Worm (Caenorhabditis elegans) whole organism, midembryonic: Measurements from ENCODE around the gene F21C10.5.

Experiments used
- T22C8.4 ChIP-seq: fragments of 200-800 bp; sonication (Bioruptor generic); IDR thresholded peaks from 2 replicates; pipeline ENCODE4 v1.3.6; 2022; ENCODE audit warnings: missing genetic modification characterization, missing compliant biosample characterization
- cog-1 ChIP-seq: sonication (generic microtip); optimal IDR thresholded peaks from 2 replicates; lab custom pipeline; 2016; ENCODE audit warnings: missing genetic modification characterization, missing compliant biosample characterization
- flt-1 ChIP-seq: fragments of 200-800 bp; sonication (Bioruptor generic); IDR thresholded peaks from 2 replicates; pipeline ENCODE4 v1.3.6; 2022; ENCODE audit warnings: missing genetic modification characterization, missing compliant biosample characterization
- klf-2 ChIP-seq: fragments of 200-800 bp; sonication (Bioruptor generic); conservative IDR thresholded peaks from 2 replicates; pipeline ENCODE4 v1.3.6; 2022; ENCODE audit warnings: missing genetic modification reagents, missing genetic modification characterization, missing compliant biosample characterization
- med-1 ChIP-seq: sonication (generic microtip); optimal IDR thresholded peaks from 2 replicates; lab custom pipeline; 2017; ENCODE audit warnings: missing genetic modification characterization, mild to moderate bottlenecking, missing compliant biosample characterization, antibody characterized with exemption, missing genetic modification reagents; ENCODE audit not compliant: insufficient read depth
- ref-1 ChIP-seq: fragments of 200-800 bp; sonication (Bioruptor generic); conservative IDR thresholded peaks from 2 replicates; pipeline ENCODE4 v1.3.6; 2022; ENCODE audit warnings: missing genetic modification reagents, missing genetic modification characterization, missing compliant biosample characterization
- tab-1 ChIP-seq: fragments of 200-800 bp; sonication (Bioruptor generic); IDR thresholded peaks from 2 replicates; pipeline ENCODE4 v1.3.6; 2022; ENCODE audit warnings: missing genetic modification characterization, missing compliant biosample characterization
- ztf-23 ChIP-seq: fragments of 200-800 bp; sonication (Bioruptor generic); IDR thresholded peaks from 2 replicates; pipeline ENCODE4 v1.3.6; 2022; ENCODE audit warnings: missing genetic modification reagents, missing genetic modification characterization, missing compliant biosample characterization
- ztf-29 ChIP-seq: fragments of 200-800 bp; sonication (Bioruptor generic); IDR thresholded peaks from 2 replicates; pipeline ENCODE4 v1.3.6; 2022; ENCODE audit warnings: missing genetic modification reagents, missing genetic modification characterization, missing compliant biosample characterization

F21C10.5 gene

DNA sequence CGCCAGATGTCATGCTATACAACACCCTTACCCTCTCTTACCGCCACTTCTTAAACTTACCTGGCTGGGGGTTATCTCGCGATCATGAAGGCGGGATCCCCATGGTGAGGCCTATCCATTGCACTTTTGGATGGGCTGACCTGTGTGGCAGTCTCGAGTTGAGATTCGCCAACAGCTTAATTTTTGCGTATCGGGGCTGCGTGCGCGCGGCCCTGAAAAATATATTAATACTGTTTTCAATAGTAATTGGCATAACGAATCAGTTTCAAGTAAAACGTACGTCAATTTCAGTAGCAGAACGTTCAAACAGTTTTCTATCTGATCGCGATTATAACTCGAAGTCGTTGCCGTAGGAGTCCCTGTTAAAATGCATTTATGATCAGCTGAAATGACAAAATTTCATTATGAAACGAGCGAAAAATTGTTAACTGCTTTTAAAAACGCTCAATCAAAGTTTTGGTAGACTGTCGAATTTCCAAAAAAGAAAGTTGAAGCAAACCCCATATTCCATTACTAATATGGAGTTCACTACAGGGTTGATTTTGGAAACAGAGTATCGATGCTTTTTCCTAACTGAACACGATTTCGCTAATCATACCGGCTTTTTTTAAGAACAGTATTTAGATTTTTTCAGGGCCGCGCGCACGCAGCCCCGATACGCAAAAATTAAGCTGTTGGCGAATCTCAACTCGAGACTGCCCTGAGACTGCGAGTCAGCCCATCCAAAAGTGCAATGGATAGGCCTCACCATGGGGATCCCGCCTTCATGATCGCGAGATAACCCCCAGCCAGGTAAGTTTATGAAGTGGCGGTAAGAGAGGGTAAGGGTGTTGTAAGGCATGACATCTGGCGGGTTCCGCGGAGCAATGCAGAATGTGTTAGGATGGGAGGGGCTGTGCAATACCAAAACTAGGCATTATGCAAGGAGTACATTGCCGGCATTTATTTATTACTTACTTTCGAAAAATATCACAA lies 34.3 kb upstream of the F21C10.5 start:
- TF ChIP-seq tab-1 = 0 out of 2 replicates have a peak, but pooled peaks have one; percentile 8

DNA sequence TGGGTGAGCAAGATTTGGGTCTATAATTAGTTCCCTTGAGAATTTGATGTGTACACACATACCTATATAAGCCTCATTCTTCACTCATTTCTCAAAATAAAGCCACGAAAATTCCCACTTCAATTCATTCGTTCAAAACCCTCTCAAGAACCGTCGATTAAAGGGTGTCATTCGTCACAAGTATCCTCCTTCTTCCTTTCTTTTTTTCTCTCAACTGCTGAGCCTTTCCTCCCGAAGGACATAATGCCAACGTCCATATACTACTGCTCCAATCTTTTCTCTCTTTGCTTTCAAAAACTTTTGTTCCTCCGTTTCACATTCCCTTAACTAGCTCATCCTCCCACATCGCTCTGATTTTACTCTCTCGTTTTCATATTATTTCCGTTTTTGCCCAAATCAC lies 33.2 kb upstream of the F21C10.5 start, which contains the start of gene T27E4.1:
T27E4.1 (plus strand) TSS at position 137 of the 400 bp plus-strand sequence.
- TF ChIP-seq flt-1 (GFP tag; lab: Robert Waterston, UW) (no peak), ztf-23 (GFP tag; lab: Robert Waterston, UW) (no peak), tab-1 (no peak), klf-2 (GFP tag; lab: Robert Waterston, UW) (no peak), med-1 (no peak), cog-1 (tag; lab: Kevin White, UChicago) (no peak), ztf-29 (GFP tag; lab: Robert Waterston, UW) (no peak), T22C8.4 (no peak), ref-1 (GFP tag; lab: Robert Waterston, UW) (no peak)

- TF ChIP-seq med-1 (no peak), ztf-29 (GFP tag; lab: Robert Waterston, UW) (no peak), klf-2 (GFP tag; lab: Robert Waterston, UW) (no peak), ztf-23 (GFP tag; lab: Robert Waterston, UW) (no peak), cog-1 (tag; lab: Kevin White, UChicago) (no peak), ref-1 (GFP tag; lab: Robert Waterston, UW) (no peak), T22C8.4 (no peak), flt-1 (GFP tag; lab: Robert Waterston, UW) (no peak), tab-1 (no peak)
These were observed 31.3 kb upstream of the F21C10.5 start for ce11 chrV:9094060-9094628.

DNA sequence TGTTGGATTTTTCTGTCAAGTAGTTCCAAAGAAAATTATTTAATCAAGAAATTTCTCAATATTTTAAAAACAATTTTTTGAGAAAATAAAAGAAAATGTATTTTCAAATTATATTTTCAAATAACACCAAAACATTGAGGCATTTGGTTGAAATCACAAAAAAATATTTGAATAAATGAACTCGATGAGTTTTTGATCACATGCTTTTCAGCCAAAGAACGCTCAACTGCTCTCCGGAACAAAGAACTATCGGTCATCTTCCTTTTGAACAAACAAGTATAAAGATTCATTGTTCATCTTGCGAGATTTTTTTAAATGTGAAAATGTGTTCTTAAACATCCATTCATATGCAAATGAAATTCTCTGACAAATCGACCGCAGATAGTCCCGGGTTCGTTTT lies 30.5 kb upstream of the F21C10.5 start:
- TF ChIP-seq ztf-23 (GFP tag; lab: Robert Waterston, UW) (no peak), med-1 (no peak), flt-1 (GFP tag; lab: Robert Waterston, UW) (no peak), ztf-29 (GFP tag; lab: Robert Waterston, UW) (no peak), klf-2 (GFP tag; lab: Robert Waterston, UW) (no peak), cog-1 (tag; lab: Kevin White, UChicago) (no peak), ref-1 (GFP tag; lab: Robert Waterston, UW) (no peak), T22C8.4 (no peak), tab-1 (no peak)

- 0 out of 2 replicates have a peak, but pooled peaks have one; percentile 8 for TF ChIP-seq flt-1 (GFP tag; lab: Robert Waterston, UW)
- TF ChIP-seq cog-1 (tag; lab: Kevin White, UChicago) = peak; percentile 68
- no peak for TF ChIP-seq ztf-23 (GFP tag; lab: Robert Waterston, UW)
- no peak for TF ChIP-seq med-1
- no peak for TF ChIP-seq ref-1 (GFP tag; lab: Robert Waterston, UW)
- no peak for TF ChIP-seq tab-1
These were observed 29.7 kb upstream of the F21C10.5 start, which contains the start of gene F21C10.10 for ce11 chrV:9095613-9096317. Gene F21C10.10, plus strand, starts transcription at chrV:9096267.

ce11 chrV:9096674-9097073 lies 28.8 kb upstream of the F21C10.5 start:
- TF ChIP-seq ztf-23 (GFP tag; lab: Robert Waterston, UW) (no peak), tab-1 (no peak)

DNA sequence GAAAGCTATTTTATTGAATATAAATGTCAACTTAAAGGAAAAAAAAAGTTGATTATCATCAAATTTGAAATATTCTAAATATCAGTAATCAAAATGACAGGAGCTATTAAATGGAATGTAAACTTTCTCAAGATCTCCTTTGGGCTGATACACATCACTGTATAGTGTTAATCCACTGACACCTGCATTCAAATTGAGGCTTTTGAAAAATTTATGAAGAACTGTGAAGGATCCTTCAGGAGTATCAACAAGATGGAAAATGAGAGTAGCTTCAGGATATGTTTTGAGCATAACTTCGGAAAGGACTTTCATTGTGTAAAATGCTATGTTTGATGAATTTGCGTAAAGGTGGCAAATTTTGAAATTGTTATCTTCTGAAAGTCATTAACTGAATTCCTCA lies 28.2 kb upstream of the F21C10.5 start:
- TF ChIP-seq T22C8.4 = no peak
- TF ChIP-seq ref-1 (GFP tag; lab: Robert Waterston, UW) = no peak
- TF ChIP-seq cog-1 (tag; lab: Kevin White, UChicago) = no peak
- TF ChIP-seq tab-1 = no peak
- no peak for TF ChIP-seq ztf-23 (GFP tag; lab: Robert Waterston, UW)
- no peak for TF ChIP-seq med-1
- TF ChIP-seq klf-2 (GFP tag; lab: Robert Waterston, UW) = no peak
- no peak for TF ChIP-seq ztf-29 (GFP tag; lab: Robert Waterston, UW)
- no peak for TF ChIP-seq flt-1 (GFP tag; lab: Robert Waterston, UW)

DNA sequence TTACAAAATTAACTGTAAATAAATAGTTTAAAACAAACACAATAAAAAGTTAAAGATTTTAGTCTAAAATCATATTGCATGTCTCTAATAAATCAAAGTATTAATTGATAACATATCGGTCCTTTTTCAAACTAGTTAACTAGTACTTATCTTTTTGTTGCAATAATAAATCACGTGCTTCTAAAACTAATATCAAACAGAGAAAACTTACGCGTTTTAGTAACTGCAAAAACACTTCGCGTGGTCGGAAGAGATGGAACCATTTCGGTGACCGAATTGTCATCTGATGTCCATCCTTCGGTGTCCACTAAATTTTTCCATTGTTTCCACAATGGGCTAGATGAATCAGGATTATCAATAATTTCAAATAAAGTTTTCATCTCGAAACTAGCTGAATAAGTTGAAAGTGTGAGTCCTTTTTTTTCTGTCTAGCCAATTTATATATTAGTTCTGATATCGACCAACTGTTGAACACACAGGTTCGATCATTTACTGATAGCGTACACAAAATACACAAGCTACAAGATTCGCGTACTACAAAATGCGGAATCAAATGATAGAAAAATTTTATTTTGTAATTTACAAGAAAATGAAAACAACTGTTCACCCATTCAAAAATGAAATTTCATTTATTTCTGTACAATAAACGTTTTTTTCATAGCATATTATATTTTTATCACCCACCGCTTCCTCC lies 27.0 kb upstream of the F21C10.5 start, which contains the start of gene F21C10.9:
F21C10.9 (minus strand) TSS at position 417 of the 694 bp plus-strand sequence.
- no peak for TF ChIP-seq cog-1 (tag; lab: Kevin White, UChicago)
- no peak for TF ChIP-seq ref-1 (GFP tag; lab: Robert Waterston, UW)

- TF ChIP-seq cog-1 (tag; lab: Kevin White, UChicago) (no peak), tab-1 (no peak), ref-1 (GFP tag; lab: Robert Waterston, UW) (no peak), ztf-23 (GFP tag; lab: Robert Waterston, UW) (no peak), ztf-29 (GFP tag; lab: Robert Waterston, UW) (no peak), klf-2 (GFP tag; lab: Robert Waterston, UW) (no peak), med-1 (no peak), flt-1 (GFP tag; lab: Robert Waterston, UW) (no peak), T22C8.4 (no peak)
These were observed 24.4 kb upstream of the F21C10.5 start, which contains the start of gene frpr-6 for ce11 chrV:9101062-9101461. Gene frpr-6, minus strand, starts transcription at chrV:9101162.
